Worm (Caenorhabditis elegans) whole organism, midembryonic: ENCODE data around the gene rab-21.

ENCODE experiments used
- T22C8.4 ChIP-seq: fragments of 200-800 bp; sonication (Bioruptor generic); IDR thresholded peaks from 2 replicates; pipeline ENCODE4 v1.3.6; 2022; ENCODE audit warnings: missing genetic modification characterization, missing compliant biosample characterization
- cog-1 ChIP-seq: sonication (generic microtip); optimal IDR thresholded peaks from 2 replicates; lab custom pipeline; 2016; ENCODE audit warnings: missing genetic modification characterization, missing compliant biosample characterization
- flt-1 ChIP-seq: fragments of 200-800 bp; sonication (Bioruptor generic); IDR thresholded peaks from 2 replicates; pipeline ENCODE4 v1.3.6; 2022; ENCODE audit warnings: missing genetic modification characterization, missing compliant biosample characterization
- klf-2 ChIP-seq: fragments of 200-800 bp; sonication (Bioruptor generic); conservative IDR thresholded peaks from 2 replicates; pipeline ENCODE4 v1.3.6; 2022; ENCODE audit warnings: missing genetic modification reagents, missing genetic modification characterization, missing compliant biosample characterization
- med-1 ChIP-seq: sonication (generic microtip); optimal IDR thresholded peaks from 2 replicates; lab custom pipeline; 2017; ENCODE audit warnings: missing genetic modification characterization, mild to moderate bottlenecking, missing compliant biosample characterization, antibody characterized with exemption, missing genetic modification reagents; ENCODE audit not compliant: insufficient read depth
- ref-1 ChIP-seq: fragments of 200-800 bp; sonication (Bioruptor generic); conservative IDR thresholded peaks from 2 replicates; pipeline ENCODE4 v1.3.6; 2022; ENCODE audit warnings: missing genetic modification reagents, missing genetic modification characterization, missing compliant biosample characterization
- tab-1 ChIP-seq: fragments of 200-800 bp; sonication (Bioruptor generic); IDR thresholded peaks from 2 replicates; pipeline ENCODE4 v1.3.6; 2022; ENCODE audit warnings: missing genetic modification characterization, missing compliant biosample characterization
- ztf-23 ChIP-seq: fragments of 200-800 bp; sonication (Bioruptor generic); IDR thresholded peaks from 2 replicates; pipeline ENCODE4 v1.3.6; 2022; ENCODE audit warnings: missing genetic modification reagents, missing genetic modification characterization, missing compliant biosample characterization
- ztf-29 ChIP-seq: fragments of 200-800 bp; sonication (Bioruptor generic); IDR thresholded peaks from 2 replicates; pipeline ENCODE4 v1.3.6; 2022; ENCODE audit warnings: missing genetic modification reagents, missing genetic modification characterization, missing compliant biosample characterization

rab-21 gene

ce11 chrII:8742006-8742847 is 27.4 kb upstream of the rab-21 start:
- TF ChIP-seq tab-1 (no peak), ztf-23 (GFP tag; lab: Robert Waterston, UW) (no peak), med-1 (GFP tag; lab: Kevin White, UChicago) (no peak), klf-2 (GFP tag; lab: Robert Waterston, UW) (no peak), ztf-29 (GFP tag; lab: Robert Waterston, UW) (no peak), cog-1 (tag; lab: Kevin White, UChicago) (no peak), T22C8.4 (GFP tag; lab: Robert Waterston, UW) (no peak), ref-1 (GFP tag; lab: Robert Waterston, UW) (no peak), flt-1 (GFP tag; lab: Robert Waterston, UW) (no peak)

- TF ChIP-seq med-1 (GFP tag; lab: Kevin White, UChicago) (no peak), ref-1 (GFP tag; lab: Robert Waterston, UW) (no peak), flt-1 (GFP tag; lab: Robert Waterston, UW) (no peak)
These were observed 26.5 kb upstream of the rab-21 start for ce11 chrII:8741277-8741676.

ce11 chrII:8740326-8740949 is 25.6 kb upstream of the rab-21 start:
- no peak for TF ChIP-seq ztf-23 (GFP tag; lab: Robert Waterston, UW)
- TF ChIP-seq cog-1 (tag; lab: Kevin White, UChicago): no peak
- TF ChIP-seq med-1 (GFP tag; lab: Kevin White, UChicago): no peak
- no peak for TF ChIP-seq tab-1
- TF ChIP-seq ref-1 (GFP tag; lab: Robert Waterston, UW): no peak
- no peak for TF ChIP-seq klf-2 (GFP tag; lab: Robert Waterston, UW)
- TF ChIP-seq T22C8.4 (GFP tag; lab: Robert Waterston, UW): no peak
- TF ChIP-seq flt-1 (GFP tag; lab: Robert Waterston, UW): no peak
- no peak for TF ChIP-seq ztf-29 (GFP tag; lab: Robert Waterston, UW)

ce11 chrII:8738955-8739354 is 24.1 kb upstream of the rab-21 start:
- no peak for TF ChIP-seq cog-1 (tag; lab: Kevin White, UChicago)
- no peak for TF ChIP-seq ref-1 (GFP tag; lab: Robert Waterston, UW)
- TF ChIP-seq ztf-29 (GFP tag; lab: Robert Waterston, UW): no peak
- no peak for TF ChIP-seq klf-2 (GFP tag; lab: Robert Waterston, UW)
- TF ChIP-seq flt-1 (GFP tag; lab: Robert Waterston, UW): no peak
- no peak for TF ChIP-seq med-1 (GFP tag; lab: Kevin White, UChicago)
- TF ChIP-seq ztf-23 (GFP tag; lab: Robert Waterston, UW): no peak
- no peak for TF ChIP-seq tab-1
- no peak for TF ChIP-seq T22C8.4 (GFP tag; lab: Robert Waterston, UW)

ce11 chrII:8738244-8738643 is 23.4 kb upstream of the rab-21 start:
- TF ChIP-seq T22C8.4 (GFP tag; lab: Robert Waterston, UW): no peak
- TF ChIP-seq tab-1: no peak

- TF ChIP-seq ztf-23 (GFP tag; lab: Robert Waterston, UW) (no peak), klf-2 (GFP tag; lab: Robert Waterston, UW) (no peak), cog-1 (tag; lab: Kevin White, UChicago) (no peak), T22C8.4 (GFP tag; lab: Robert Waterston, UW) (no peak), ztf-29 (GFP tag; lab: Robert Waterston, UW) (no peak), ref-1 (GFP tag; lab: Robert Waterston, UW) (no peak), flt-1 (GFP tag; lab: Robert Waterston, UW) (no peak), med-1 (GFP tag; lab: Kevin White, UChicago) (no peak), tab-1 (no peak)
These were observed 22.6 kb upstream of the rab-21 start, which contains the start of gene idpb-4 for ce11 chrII:8737456-8737855. TSS of gene idpb-4 (minus strand) at chrII:8737556.

ce11 chrII:8733627-8734026 is 18.8 kb upstream of the rab-21 start:
- no peak for TF ChIP-seq flt-1 (GFP tag; lab: Robert Waterston, UW)
- no peak for TF ChIP-seq ref-1 (GFP tag; lab: Robert Waterston, UW)
- no peak for TF ChIP-seq cog-1 (tag; lab: Kevin White, UChicago)
- TF ChIP-seq tab-1: no peak
- TF ChIP-seq klf-2 (GFP tag; lab: Robert Waterston, UW): no peak
- no peak for TF ChIP-seq ztf-29 (GFP tag; lab: Robert Waterston, UW)
- TF ChIP-seq med-1 (GFP tag; lab: Kevin White, UChicago): no peak
- no peak for TF ChIP-seq T22C8.4 (GFP tag; lab: Robert Waterston, UW)
- no peak for TF ChIP-seq ztf-23 (GFP tag; lab: Robert Waterston, UW)

ce11 chrII:8732339-8733100 is 17.7 kb upstream of the rab-21 start, which contains the start of gene rol-6:
TSS of gene rol-6 (plus strand) at chrII:8733050.
- TF ChIP-seq tab-1 (no peak), ztf-23 (GFP tag; lab: Robert Waterston, UW) (no peak), cog-1 (tag; lab: Kevin White, UChicago) (no peak), klf-2 (GFP tag; lab: Robert Waterston, UW) (no peak), flt-1 (GFP tag; lab: Robert Waterston, UW) (no peak)
